Fruit fly (Drosophila melanogaster) whole organism: ENCODE results near the gene CG4822.

Experiments
- CG8478 ChIP-seq: fragments of >200 bp; optimal IDR thresholded peaks from 2 replicates; lab custom pipeline; 2018; ENCODE audit warnings: inconsistent platforms
- EcR ChIP-seq, 2 experiments: fragments of >200 bp; optimal IDR thresholded peaks; 2 replicates each; lab custom pipeline; 2017; ENCODE audit warnings: missing biosample characterization in 2 of 2, missing genetic modification characterization in 2 of 2, missing genetic modification reagents in 2 of 2
- pan ChIP-seq: fragments of >200 bp; optimal IDR thresholded peaks from 2 replicates; lab custom pipeline; 2017

dm6 chr2L:114429-114828, 7.1 kb downstream of the CG4822 start, which contains the start of gene ND-15:
- no peak for TF ChIP-seq EcR (GFP tag; optimal IDR thresholded peaks at IDR 0.05; lab: Kevin White, UChicago)
- TF ChIP-seq pan (lab: Kevin White, UChicago), result no peak
- TF ChIP-seq CG8478 (lab: Kevin White, UChicago), result no peak
